Fruit fly (Drosophila melanogaster) whole organism, wandering third instar larva: ENCODE results near the gene CG32137.

Source experiments
- CG32264 ChIP-seq: fragments of 200-800 bp; sonication (Bioruptor generic); optimal IDR thresholded peaks from 2 replicates; lab custom pipeline; 2016; ENCODE audit warnings: missing biosample characterization, missing genetic modification characterization
- CG9705 ChIP-seq: fragments of 200-800 bp; sonication (Bioruptor generic); optimal IDR thresholded peaks from 2 replicates; lab custom pipeline; 2018; ENCODE audit warnings: missing biosample characterization, mild to moderate bottlenecking, missing genetic modification characterization
- CrebA ChIP-seq: fragments of 200-800 bp; sonication (Bioruptor generic); optimal IDR thresholded peaks from 2 replicates; lab custom pipeline; 2016; ENCODE audit warnings: missing biosample characterization, mild to moderate bottlenecking, missing genetic modification characterization, borderline replicate concordance
- Dfd ChIP-seq: fragments of >200 bp; optimal IDR thresholded peaks from 2 replicates; lab custom pipeline; 2017; ENCODE audit warnings: missing biosample characterization, missing genetic modification characterization
- Dif ChIP-seq: fragments of 200-275, 200-300 bp; sonication (Bioruptor generic); optimal IDR thresholded peaks from 2 replicates; lab custom pipeline; 2018; ENCODE audit warnings: missing biosample characterization, missing genetic modification characterization; ENCODE audit not compliant: partially characterized antibody
- GATAd ChIP-seq: sonication (Bioruptor generic); optimal IDR thresholded peaks from 2 replicates; lab custom pipeline; 2016; ENCODE audit warnings: missing biosample characterization, missing genetic modification characterization
- HLH106 ChIP-seq: fragments of 200-800 bp; optimal IDR thresholded peaks from 3 replicates; lab custom pipeline; 2019; ENCODE audit warnings: missing biosample characterization, mild to moderate bottlenecking, missing genetic modification characterization, moderate library complexity
- Hnf4 ChIP-seq: fragments of 200-800 bp; sonication (Bioruptor generic); optimal IDR thresholded peaks from 2 replicates; lab custom pipeline; 2016; ENCODE audit warnings: missing biosample characterization, mild to moderate bottlenecking, missing genetic modification characterization
- Hr78 ChIP-seq: fragments of >200 bp; optimal IDR thresholded peaks from 2 replicates; lab custom pipeline; 2017; ENCODE audit warnings: missing biosample characterization, missing genetic modification characterization
- Hr83 ChIP-seq: fragments of 200-300 bp; sonication (Bioruptor generic); optimal IDR thresholded peaks from 2 replicates; lab custom pipeline; 2016; ENCODE audit warnings: missing biosample characterization, mild to moderate bottlenecking, missing genetic modification characterization, moderate library complexity; ENCODE audit not compliant: poor library complexity, severe bottlenecking
- Jra ChIP-seq: sonication (Bioruptor generic); optimal IDR thresholded peaks from 2 replicates; lab custom pipeline; 2016; ENCODE audit warnings: missing biosample characterization, missing genetic modification characterization
- Myc ChIP-seq: fragments of >200 bp; optimal IDR thresholded peaks from 2 replicates; lab custom pipeline; 2017
- OdsH ChIP-seq: fragments of 200-800 bp; sonication (Bioruptor generic); optimal IDR thresholded peaks from 2 replicates; lab custom pipeline; 2016; ENCODE audit warnings: missing biosample characterization, mild to moderate bottlenecking, missing genetic modification characterization
- Rel ChIP-seq, 2 experiments: fragments of 200-800 bp; sonication (Bioruptor generic) in 1 of 2; optimal IDR thresholded peaks; 2 replicates in 1 of 2; 3 replicates in 1 of 2; lab custom pipeline; 2016 to 2019; ENCODE audit warnings: mild to moderate bottlenecking in 2 of 2, missing biosample characterization in 2 of 2, missing genetic modification characterization in 2 of 2, moderate library complexity in 1 of 2
- Sp1 ChIP-seq: fragments of 200-800 bp; sonication (Bioruptor generic); optimal IDR thresholded peaks from 3 replicates; lab custom pipeline; 2019; ENCODE audit warnings: missing biosample characterization, mild to moderate bottlenecking, missing genetic modification characterization, moderate library complexity
- Vsx2 ChIP-seq: fragments of 200-300, 225-300 bp; sonication (Bioruptor generic); optimal IDR thresholded peaks from 2 replicates; lab custom pipeline; 2018; ENCODE audit warnings: missing biosample characterization, missing genetic modification characterization; ENCODE audit not compliant: partially characterized antibody
- br ChIP-seq: fragments of 200-800 bp; sonication (Bioruptor generic); optimal IDR thresholded peaks from 2 replicates; lab custom pipeline; 2016; ENCODE audit warnings: missing biosample characterization, missing genetic modification characterization
- brk ChIP-seq: fragments of 200-800 bp; sonication (Bioruptor generic); optimal IDR thresholded peaks from 2 replicates; lab custom pipeline; 2016; ENCODE audit warnings: missing biosample characterization, mild to moderate bottlenecking, missing genetic modification characterization
- dl ChIP-seq, 2 experiments: fragments of 175-275, 200-275 bp in 1 of 2; fragments of 200-275 bp in 1 of 2; sonication (Bioruptor generic); optimal IDR thresholded peaks; lab custom pipeline; 2018; ENCODE audit warnings: mild to moderate bottlenecking in 2 of 2, missing biosample characterization in 2 of 2, missing genetic modification characterization in 2 of 2, moderate library complexity in 2 of 2; ENCODE audit not compliant: partially characterized antibody in 2 of 2, insufficient read depth in 1 of 2
- dmrt93B ChIP-seq: fragments of 200-800 bp; sonication (Bioruptor generic); optimal IDR thresholded peaks from 2 replicates; lab custom pipeline; 2018; ENCODE audit warnings: missing biosample characterization, mild to moderate bottlenecking, missing genetic modification characterization
- dsf ChIP-seq: sonication (Bioruptor generic); optimal IDR thresholded peaks from 2 replicates; lab custom pipeline; 2016; ENCODE audit warnings: missing biosample characterization, missing genetic modification characterization, borderline replicate concordance
- ey ChIP-seq: fragments of 200-800 bp; sonication (Bioruptor generic); optimal IDR thresholded peaks from 2 replicates; lab custom pipeline; 2016; ENCODE audit warnings: missing biosample characterization, missing genetic modification characterization
- foxo ChIP-seq, 2 experiments: fragments of 200-800 bp; sonication (Bioruptor generic); optimal IDR thresholded peaks; 2 replicates in 1 of 2; 3 replicates in 1 of 2; lab custom pipeline; 2016 to 2017; ENCODE audit warnings: missing biosample characterization in 2 of 2, missing genetic modification characterization in 2 of 2
- h ChIP-seq: fragments of 200-800 bp; sonication (Bioruptor generic); optimal IDR thresholded peaks from 3 replicates; lab custom pipeline; 2016; ENCODE audit warnings: missing biosample characterization, mild to moderate bottlenecking, missing genetic modification characterization
- jim ChIP-seq: fragments of 175-275, 200-325 bp; sonication (Bioruptor generic); optimal IDR thresholded peaks from 2 replicates; lab custom pipeline; 2016; ENCODE audit warnings: missing biosample characterization, mild to moderate bottlenecking, missing genetic modification characterization
- lola ChIP-seq: fragments of >200 bp; optimal IDR thresholded peaks from 2 replicates; lab custom pipeline; 2017; ENCODE audit warnings: missing biosample characterization, missing genetic modification characterization
- psq ChIP-seq: fragments of 200-800 bp; sonication (Bioruptor generic); optimal IDR thresholded peaks from 3 replicates; lab custom pipeline; 2017; ENCODE audit warnings: missing biosample characterization, mild to moderate bottlenecking, missing genetic modification characterization, moderate library complexity
- rgr ChIP-seq: fragments of 200-800 bp; sonication (Bioruptor generic); optimal IDR thresholded peaks from 3 replicates; lab custom pipeline; 2016; ENCODE audit warnings: missing biosample characterization, mild to moderate bottlenecking, missing genetic modification characterization
- sv ChIP-seq: fragments of 200-800 bp; sonication (Bioruptor generic); optimal IDR thresholded peaks from 3 replicates; lab custom pipeline; 2016; ENCODE audit warnings: missing biosample characterization, missing genetic modification characterization
- tai ChIP-seq: sonication (Bioruptor generic); optimal IDR thresholded peaks from 2 replicates; lab custom pipeline; 2016; ENCODE audit warnings: missing biosample characterization, missing genetic modification characterization
- usp ChIP-seq: fragments of >200 bp; optimal IDR thresholded peaks from 2 replicates; lab custom pipeline; 2017; ENCODE audit warnings: missing biosample characterization, missing genetic modification characterization
- woc ChIP-seq: sonication (Bioruptor generic); optimal IDR thresholded peaks from 2 replicates; lab custom pipeline; 2016; ENCODE audit warnings: missing biosample characterization, mild to moderate bottlenecking, missing genetic modification characterization

CG32137 gene

DNA sequence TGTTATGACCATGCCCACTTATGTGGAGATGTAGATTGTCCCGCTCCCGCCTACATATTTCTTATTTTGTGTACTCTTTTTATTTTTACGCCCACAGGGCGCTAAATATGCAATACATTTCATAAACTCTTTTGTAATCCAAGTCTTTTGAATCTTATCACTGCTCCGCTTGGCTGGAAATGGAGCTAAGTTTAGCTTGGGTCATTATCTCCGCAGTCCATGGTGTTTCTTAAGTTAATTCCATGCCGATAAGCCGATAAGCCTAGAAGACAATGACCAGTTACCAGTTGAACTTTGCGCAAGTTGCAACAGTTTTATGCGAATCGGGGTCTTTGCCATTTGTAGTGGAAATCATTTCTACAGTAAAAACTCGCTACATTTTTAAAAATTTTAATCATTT lies 57.4 kb downstream of the CG32137 start:
- TF ChIP-seq dl (GFP tag; optimal IDR thresholded peaks at IDR 0.05; lab: Kevin White, UChicago; ENCODE audit: insufficient read depth in 1 of 2, partially characterized antibody in 2 of 2) (no peak), brk (GFP tag; lab: Kevin White, UChicago) (no peak), foxo (GFP tag; optimal IDR thresholded peaks at IDR 0.05; lab: Kevin White, UChicago) (no peak), Hr78 (no peak), tai (GFP tag; lab: Kevin White, UChicago) (no peak), usp (no peak), Jra (no peak), Hr83 (GFP tag; lab: Kevin White, UChicago) (no peak), lola (no peak)

DNA sequence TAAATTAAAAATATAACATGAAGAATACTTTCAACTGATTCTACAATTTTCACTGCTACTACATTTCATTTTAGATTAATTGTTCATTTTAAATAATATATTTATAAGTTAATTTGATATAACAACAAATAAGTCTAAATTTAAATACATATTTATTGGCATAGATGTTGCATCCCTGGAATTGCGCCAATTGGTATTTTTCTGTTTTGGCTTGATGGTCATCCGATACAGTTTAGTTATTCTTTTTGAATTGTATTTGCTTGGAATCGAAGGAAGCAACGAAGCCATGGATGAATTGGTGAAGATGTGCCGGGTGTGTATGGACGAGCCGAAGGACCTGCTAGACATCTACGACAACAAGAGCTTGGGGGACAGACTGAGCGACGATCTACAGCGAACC lies 57.9 kb downstream of the CG32137 start, which contains the start of gene CG17361:
CG17361 (plus strand) TSS at position 200 of the 400 bp plus-strand sequence.
- TF ChIP-seq HLH106 (tag; lab: Kevin White, UChicago) (peak; percentile 23), Myc (lab: Kevin White, UChicago) (no peak)

DNA sequence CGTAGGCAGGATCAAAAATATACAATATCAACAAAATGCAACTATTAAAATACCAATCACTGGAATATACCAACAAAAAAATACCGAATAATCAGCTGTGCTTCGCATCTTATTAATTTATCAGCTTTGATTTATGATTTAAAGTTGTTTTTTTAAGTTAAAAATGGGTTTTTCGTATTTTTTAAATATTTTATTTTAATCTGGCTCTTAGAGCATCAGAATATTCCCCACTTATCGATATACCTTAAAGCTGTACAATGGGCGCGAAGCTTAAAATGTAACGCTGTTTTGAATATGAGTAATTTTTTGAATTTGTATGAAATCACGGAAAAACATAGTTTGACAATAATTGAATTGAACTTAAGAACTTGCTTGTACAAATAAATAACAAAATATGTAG lies 60.2 kb downstream of the CG32137 start, which contains the start of gene CG17359:
CG17359 (minus strand) TSS at position 48 of the 400 bp plus-strand sequence.
- TF ChIP-seq Myc (lab: Kevin White, UChicago) (no peak), Sp1 (GFP tag; lab: Kevin White, UChicago) (no peak), HLH106 (tag; lab: Kevin White, UChicago) (no peak), tai (GFP tag; lab: Kevin White, UChicago) (no peak), psq (GFP tag; lab: Kevin White, UChicago) (no peak), ey (GFP tag; lab: Kevin White, UChicago) (no peak), Rel (GFP tag; optimal IDR thresholded peaks at IDR 0.05; lab: Kevin White, UChicago) (no peak), Rel (tag; optimal IDR thresholded peaks at IDR 0.05; lab: Kevin White, UChicago) (no peak), sv (GFP tag; lab: Kevin White, UChicago) (no peak)

DNA sequence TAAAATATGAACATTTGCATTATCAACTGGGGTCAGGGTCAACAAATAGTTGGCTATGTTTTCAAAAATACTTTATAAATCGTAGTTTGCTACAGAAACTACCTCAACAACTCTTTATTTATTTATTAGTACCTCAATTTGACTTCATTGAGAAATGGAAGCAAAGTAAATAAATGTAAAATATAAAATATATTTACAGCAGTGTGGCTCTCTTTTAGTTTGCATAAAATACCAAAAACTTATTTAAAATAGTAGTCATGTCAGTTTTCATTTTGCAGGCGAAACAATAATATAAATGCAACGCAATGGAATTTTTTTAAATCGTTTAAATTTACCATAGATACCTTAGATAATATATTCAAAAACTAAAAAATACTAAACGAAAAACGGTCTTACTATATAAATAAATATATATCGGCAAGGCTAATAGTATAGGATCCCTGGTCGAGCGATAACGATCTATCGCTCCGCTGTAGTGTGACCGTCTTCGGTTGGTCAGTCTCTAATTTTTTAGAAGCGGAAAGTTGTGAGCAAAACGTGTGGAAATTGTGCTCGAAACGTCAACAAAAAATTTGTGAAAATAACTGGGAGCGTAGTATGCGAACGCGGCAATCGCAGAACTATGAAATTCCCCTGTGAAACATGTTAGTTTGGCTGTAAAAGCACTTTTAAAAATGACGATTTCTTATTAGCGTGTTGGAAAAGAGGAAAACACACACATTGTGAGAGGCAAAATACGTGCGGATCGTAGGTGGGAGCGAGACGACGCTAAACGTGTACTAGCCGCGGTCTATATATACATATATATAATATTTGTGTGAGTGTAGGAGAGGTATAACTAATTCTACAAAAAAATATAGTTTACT lies 62.8 kb downstream of the CG32137 start, which contains the start of the genes Nprl3 and upSET:
Nprl3 (minus strand) TSS at position 223 of the 866 bp plus-strand sequence.
upSET (plus strand) TSS at position 470 of the 866 bp plus-strand sequence.
- TF ChIP-seq CG32264 (GFP tag; lab: Kevin White, UChicago): no peak
- TF ChIP-seq brk (GFP tag; lab: Kevin White, UChicago): peak; percentile 38
- TF ChIP-seq h (GFP tag; lab: Kevin White, UChicago): no peak
- no peak for TF ChIP-seq Hnf4
- no peak for TF ChIP-seq OdsH
- no peak for TF ChIP-seq dmrt93B (GFP tag; lab: Kevin White, UChicago)
- TF ChIP-seq CrebA (GFP tag; lab: Kevin White, UChicago): no peak
- TF ChIP-seq Jra: no peak
- TF ChIP-seq Vsx2 (GFP tag; lab: Kevin White, UChicago): no peak
- TF ChIP-seq sv (GFP tag; lab: Kevin White, UChicago): peak; percentile 44
- no peak for TF ChIP-seq jim (GFP tag; lab: Kevin White, UChicago)
- no peak for TF ChIP-seq psq (GFP tag; lab: Kevin White, UChicago)
- TF ChIP-seq rgr: peak; percentile 17
- no peak for TF ChIP-seq Dif (GFP tag; lab: Kevin White, UChicago)
- TF ChIP-seq br (GFP tag; lab: Kevin White, UChicago): no peak
- TF ChIP-seq lola: no peak
- no peak for TF ChIP-seq Dfd (GFP tag; lab: Kevin White, UChicago)
- no peak for TF ChIP-seq CG9705 (GFP tag; lab: Kevin White, UChicago)
- TF ChIP-seq Rel (GFP tag; optimal IDR thresholded peaks at IDR 0.05; lab: Kevin White, UChicago): no peak
- peak; percentile 89 for TF ChIP-seq Rel (tag; optimal IDR thresholded peaks at IDR 0.05; lab: Kevin White, UChicago)
- TF ChIP-seq Hr83 (GFP tag; lab: Kevin White, UChicago): no peak
- peak; percentile 14 for TF ChIP-seq Sp1 (GFP tag; lab: Kevin White, UChicago)
- no peak for TF ChIP-seq dl (GFP tag; optimal IDR thresholded peaks at IDR 0.05; lab: Kevin White, UChicago; ENCODE audit: insufficient read depth in 1 of 2, partially characterized antibody in 2 of 2)
- TF ChIP-seq GATAd (GFP tag; lab: Kevin White, UChicago): no peak
- TF ChIP-seq HLH106 (tag; lab: Kevin White, UChicago): peak; percentile 14
- peak; percentile 32 for TF ChIP-seq dsf (GFP tag; lab: Kevin White, UChicago)
- peak; percentile 23 for TF ChIP-seq woc (GFP tag; lab: Kevin White, UChicago)
